Worm (Caenorhabditis elegans): ENCODE data around the gene nhr-58.

DNA sequence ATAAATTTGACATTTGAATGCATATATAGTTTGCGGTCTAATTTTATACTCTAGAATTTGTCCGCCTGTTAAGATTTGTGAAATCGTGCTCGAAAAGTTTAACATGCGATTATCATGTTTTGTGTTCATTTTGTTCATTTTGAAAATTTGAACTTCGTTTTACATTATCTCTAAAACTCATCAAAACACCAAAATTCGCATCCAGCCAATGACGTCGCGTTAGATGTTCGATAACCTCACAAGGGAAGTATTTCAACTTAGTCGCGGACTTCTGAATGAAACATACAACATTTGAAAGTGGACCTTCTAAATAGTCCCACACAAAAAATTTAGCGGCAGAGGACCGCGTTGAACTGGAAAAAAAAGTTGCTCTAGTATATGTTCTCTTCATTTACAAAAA is 9.4 kb downstream of the nhr-58 start:
- TF ChIP-seq unc-62 (GFP tag; optimal IDR thresholded peaks at IDR 0.05) (no peak), F13H6.1 (tag; optimal IDR thresholded peaks at IDR 0.05) (no peak), aly-2 (tag; optimal IDR thresholded peaks at IDR 0.05) (no peak), ztf-4 (tag; optimal IDR thresholded peaks at IDR 0.05) (no peak), elt-3 (tag; optimal IDR thresholded peaks at IDR 0.05) (no peak), lsy-2 (tag; optimal IDR thresholded peaks at IDR 0.05) (no peak), nhr-23 (tag; optimal IDR thresholded peaks at IDR 0.05) (no peak), ama-1 (optimal IDR thresholded peaks at IDR 0.05) (no peak), ZK546.5 (tag; optimal IDR thresholded peaks at IDR 0.05) (no peak)
